Worm (Caenorhabditis elegans): Measurements from ENCODE around the gene fmo-1.

The fmo-1 gene

ce11 chrIV:10697022-10697979 lies 35.6 kb downstream of the fmo-1 start, which contains the start of gene allo-1 (continued):
- TF ChIP-seq snpc-4 (GFP tag; optimal IDR thresholded peaks at IDR 0.05) (no peak), snpc-4 (tag; optimal IDR thresholded peaks at IDR 0.05) (no peak), akir-1 (GFP tag; optimal IDR thresholded peaks at IDR 0.05) (no peak), ztf-3 (GFP tag; optimal IDR thresholded peaks at IDR 0.05) (no peak), B0336.3 (GFP tag; IDR thresholded peaks at IDR 0.05) (peak; percentile 34; the same call in 1 of the 2 replicates), ceh-91 (GFP tag; IDR thresholded peaks at IDR 0.05) (no peak), T07F8.4 (tag; optimal IDR thresholded peaks at IDR 0.05) (no peak), ceh-58 (GFP tag; IDR thresholded peaks at IDR 0.05) (no peak), rec-8 (tag; optimal IDR thresholded peaks at IDR 0.05) (no peak), ztf-26 (tag; optimal IDR thresholded peaks at IDR 0.05) (no peak), unc-130 (GFP tag; optimal IDR thresholded peaks at IDR 0.05) (no peak), hmg-20 (GFP tag; IDR thresholded peaks at IDR 0.05) (no peak), C06A6.2 (GFP tag; conservative IDR thresholded peaks at IDR 0.05) (no peak), nhr-90 (tag; optimal IDR thresholded peaks at IDR 0.05) (no peak), die-1 (tag; optimal IDR thresholded peaks at IDR 0.05) (no peak), efl-1 (GFP tag; optimal IDR thresholded peaks at IDR 0.05) (peak; percentile 62), K11D2.4 (GFP tag; IDR thresholded peaks at IDR 0.05) (no peak), bed-2 (GFP tag; IDR thresholded peaks at IDR 0.05) (no peak), mes-4 (tag; optimal IDR thresholded peaks at IDR 0.05) (no peak), D2030.7 (GFP tag; IDR thresholded peaks at IDR 0.05) (no peak), egrh-3 (GFP tag; IDR thresholded peaks at IDR 0.05) (no peak), ztf-28 (GFP tag; IDR thresholded peaks at IDR 0.05) (no peak), lsl-1 (GFP tag; optimal IDR thresholded peaks at IDR 0.05) (no peak), sptf-2 (GFP tag; optimal IDR thresholded peaks at IDR 0.05) (no peak), F10E7.11 (tag; optimal IDR thresholded peaks at IDR 0.05) (no peak), nfya-1 (tag; optimal IDR thresholded peaks at IDR 0.05; ENCODE audit: borderline replicate concordance, insufficient read depth) (no peak), rpc-1 (optimal IDR thresholded peaks at IDR 0.05) (no peak), rpc-1 (tag; optimal IDR thresholded peaks at IDR 0.05) (no peak), lin-54 (GFP tag; optimal IDR thresholded peaks at IDR 0.05) (peak; percentile 66), tbx-9 (tag; optimal IDR thresholded peaks at IDR 0.05; ENCODE audit: borderline replicate concordance) (no peak), ztf-25 (GFP tag; IDR thresholded peaks at IDR 0.05) (no peak), pbrm-1 (GFP tag; IDR thresholded peaks at IDR 0.05) (peak; percentile 49; the same call in 1 of the 2 replicates), tbp1 (GFP tag; optimal IDR thresholded peaks at IDR 0.05) (peak; percentile 44), nhr-179 (tag; optimal IDR thresholded peaks at IDR 0.05) (no peak), nhr-80 (tag; optimal IDR thresholded peaks at IDR 0.05) (peak; percentile 74), ets-4 (GFP tag; optimal IDR thresholded peaks at IDR 0.05) (no peak), F49E8.2 (tag; optimal IDR thresholded peaks at IDR 0.05; ENCODE audit: insufficient read depth) (no peak), sdz-38 (tag; optimal IDR thresholded peaks at IDR 0.05) (no peak), nfya-2 (GFP tag; IDR thresholded peaks at IDR 0.05) (no peak), lir-1 (GFP tag; conservative IDR thresholded peaks at IDR 0.05) (no peak), mxl-1 (tag; optimal IDR thresholded peaks at IDR 0.05) (no peak), madf-6 (GFP tag; IDR thresholded peaks at IDR 0.05) (peak; percentile 64), F55B11.4 (tag; optimal IDR thresholded peaks at IDR 0.05; ENCODE audit: borderline replicate concordance, insufficient read depth) (no peak), repo-1 (tag; optimal IDR thresholded peaks at IDR 0.05) (no peak), cebp-2 (GFP tag; IDR thresholded peaks at IDR 0.05) (no peak), mcd-1 (GFP tag; IDR thresholded peaks at IDR 0.05) (peak; percentile 28; the same call in 1 of the 2 replicates), unc-62 (GFP tag; optimal IDR thresholded peaks at IDR 0.05) (no peak), T26A5.8 (tag; optimal IDR thresholded peaks at IDR 0.05) (no peak)
